Fruit fly (Drosophila melanogaster): ENCODE results near the gene CG6885.
A peak's percentile ranks its signal among the peaks of the same experiment; 100 is the strongest.

DNA sequence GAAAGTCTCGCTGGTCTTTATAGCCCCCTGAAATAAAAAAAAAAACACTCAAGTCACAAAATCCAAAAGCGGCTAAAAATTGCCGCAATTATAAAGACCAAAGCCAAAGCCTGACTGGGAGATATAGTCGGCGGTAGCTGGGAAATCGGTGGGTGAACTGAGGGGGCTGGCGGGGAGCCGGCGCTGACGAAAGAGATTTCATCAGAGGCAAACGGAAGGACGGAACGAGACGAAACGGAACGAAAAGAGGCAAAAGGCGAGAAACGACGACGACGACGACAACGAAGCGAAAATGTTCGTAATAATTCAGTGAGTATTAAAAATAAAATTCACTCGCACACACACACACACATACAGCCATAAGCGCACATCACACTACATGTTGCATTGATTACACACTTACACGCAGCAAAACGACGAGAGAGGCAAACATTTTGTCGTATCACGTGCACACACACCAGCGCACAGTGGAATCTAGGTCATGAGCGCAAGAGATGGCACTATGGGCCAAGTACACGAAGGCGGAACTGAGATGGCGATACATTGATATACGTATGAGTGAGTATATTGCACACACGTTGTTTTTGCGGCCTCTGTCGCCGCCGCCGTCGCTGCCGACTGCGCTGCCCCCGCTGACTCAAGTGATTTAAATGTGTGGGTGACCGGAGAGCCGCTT lies 14.7 kb downstream of the CG6885 start:
- peak; percentile 8 for TF ChIP-seq Sox102F (GFP tag; optimal IDR thresholded peaks at IDR 0.05)
- TF ChIP-seq Lpt (GFP tag; optimal IDR thresholded peaks at IDR 0.05): peak; percentile 84
- TF ChIP-seq CG8319 (GFP tag; optimal IDR thresholded peaks at IDR 0.05): no peak
- TF ChIP-seq CG3919 (GFP tag; optimal IDR thresholded peaks at IDR 0.05): peak; percentile 32
- no peak for TF ChIP-seq Sox15 (GFP tag; optimal IDR thresholded peaks at IDR 0.05)
- TF ChIP-seq Ets21C (GFP tag; optimal IDR thresholded peaks at IDR 0.05): no peak
- TF ChIP-seq lz (GFP tag; optimal IDR thresholded peaks at IDR 0.05): no peak
- TF ChIP-seq Eip93F (GFP tag; optimal IDR thresholded peaks at IDR 0.05): peak; percentile 32
- TF ChIP-seq Eip78C (GFP tag): peak; percentile 87
- TF ChIP-seq OdsH (GFP tag; optimal IDR thresholded peaks at IDR 0.05): no peak

Measured in whole organism, prepupa.